Worm (Caenorhabditis elegans) whole organism, L4 larva: ENCODE data around the gene Y116A8A.2.

Experiments
- D1046.2 ChIP-seq: fragments of 200-800 bp; sonication (Bioruptor generic); IDR thresholded peaks from 2 replicates; pipeline ENCODE4 v1.3.6; 2022; ENCODE audit warnings: missing genetic modification characterization, missing compliant biosample characterization
- F26F4.8 ChIP-seq: fragments of 200-800 bp; sonication (Bioruptor generic); conservative IDR thresholded peaks from 2 replicates; pipeline ENCODE4 v1.3.6; 2022; ENCODE audit warnings: missing genetic modification characterization, missing compliant biosample characterization
- F49E8.2 ChIP-seq: sonication (generic microtip); optimal IDR thresholded peaks from 2 replicates; lab custom pipeline; 2016; ENCODE audit warnings: missing compliant biosample characterization, mild to moderate bottlenecking, missing genetic modification characterization, borderline replicate concordance
- T26A8.4 ChIP-seq: fragments of 200-800 bp; sonication (Bioruptor generic); IDR thresholded peaks from 2 replicates; pipeline ENCODE4 v1.3.6; 2022; ENCODE audit warnings: missing genetic modification characterization, missing compliant biosample characterization
- Y48G9A.11 ChIP-seq: fragments of 200-800 bp; sonication (Bioruptor generic); IDR thresholded peaks from 2 replicates; pipeline ENCODE4 v1.3.6; 2022; ENCODE audit warnings: missing genetic modification reagents, missing genetic modification characterization, missing compliant biosample characterization
- aha-1 ChIP-seq: fragments of 150-350 bp; peaks from one replicate; lab custom pipeline; 2014; ENCODE audit warnings: missing biosample characterization, missing genetic modification characterization
- aly-2 ChIP-seq: sonication (generic microtip); optimal IDR thresholded peaks from 2 replicates; lab custom pipeline; 2018; ENCODE audit warnings: missing biosample characterization, missing genetic modification characterization
- daf-19 ChIP-seq: fragments of 200-800 bp; sonication (Bioruptor generic); conservative IDR thresholded peaks from 2 replicates; pipeline ENCODE4 v1.3.6; 2022; ENCODE audit warnings: missing genetic modification characterization, missing compliant biosample characterization
- daf-8 ChIP-seq: fragments of 200-800 bp; sonication (Bioruptor generic); IDR thresholded peaks from 2 replicates; pipeline ENCODE4 v1.3.6; 2022; ENCODE audit warnings: missing genetic modification characterization, missing compliant biosample characterization
- dmd-6 ChIP-seq: fragments of 200-800 bp; sonication (Bioruptor generic); IDR thresholded peaks from 2 replicates; pipeline ENCODE4 v1.3.6; 2022; ENCODE audit warnings: missing genetic modification reagents, missing genetic modification characterization, missing compliant biosample characterization
- dmd-9 ChIP-seq: fragments of 200-800 bp; sonication (Bioruptor generic); IDR thresholded peaks from 2 replicates; pipeline ENCODE4 v1.3.6; 2022; ENCODE audit warnings: missing genetic modification reagents, missing genetic modification characterization, missing compliant biosample characterization
- egl-43 ChIP-seq: fragments of 200-800 bp; sonication (Bioruptor generic); IDR thresholded peaks from 2 replicates; pipeline ENCODE4 v1.3.6; 2022; ENCODE audit warnings: missing genetic modification reagents, missing genetic modification characterization, missing compliant biosample characterization
- fkh-10 ChIP-seq: fragments of 150-350 bp; optimal IDR thresholded peaks from 2 replicates; lab custom pipeline; 2014; ENCODE audit warnings: missing biosample characterization, missing genetic modification reagents, missing genetic modification characterization
- hif-1 ChIP-seq, 2 experiments: sonication (generic microtip); optimal IDR thresholded peaks; 2 replicates each; lab custom pipeline; 2016 to 2017; ENCODE audit warnings: missing compliant biosample characterization in 2 of 2, missing genetic modification characterization in 2 of 2, missing genetic modification reagents in 2 of 2, missing genotype in 2 of 2, mild to moderate bottlenecking in 1 of 2
- hlh-11 ChIP-seq: fragments of 200-800 bp; sonication (Bioruptor generic); optimal IDR thresholded peaks from 2 replicates; lab custom pipeline; 2018; ENCODE audit warnings: mild to moderate bottlenecking, missing genetic modification characterization, missing compliant biosample characterization
- hmg-1.1 ChIP-seq: fragments of 200-800 bp; sonication (Bioruptor generic); IDR thresholded peaks from 2 replicates; pipeline ENCODE4 v1.3.6; 2022; ENCODE audit warnings: missing genetic modification reagents, missing genetic modification characterization, missing compliant biosample characterization
- jun-1 ChIP-seq: fragments of 150-350 bp; optimal IDR thresholded peaks from 2 replicates; lab custom pipeline; 2014; ENCODE audit warnings: missing biosample characterization, missing genetic modification reagents, missing genetic modification characterization
- lim-7 ChIP-seq: fragments of 200-800 bp; sonication (Bioruptor generic); IDR thresholded peaks from 2 replicates; pipeline ENCODE4 v1.3.6; 2022; ENCODE audit warnings: missing genetic modification characterization, missing compliant biosample characterization
- lin-15B ChIP-seq: fragments of 150-350 bp; sonication (generic microtip); optimal IDR thresholded peaks from 3 replicates; lab custom pipeline; 2014; ENCODE audit warnings: missing biosample characterization, missing genetic modification characterization
- lin-29 ChIP-seq: fragments of 200-800 bp; sonication (Bioruptor generic); IDR thresholded peaks from 2 replicates; pipeline ENCODE4 v1.3.6; 2022; ENCODE audit warnings: missing genetic modification reagents, missing genetic modification characterization, missing compliant biosample characterization
- lin-38 ChIP-seq: fragments of 200-800 bp; sonication (Bioruptor generic); IDR thresholded peaks from 2 replicates; pipeline ENCODE4 v1.3.6; 2022; ENCODE audit warnings: missing genetic modification reagents, missing genetic modification characterization, missing compliant biosample characterization
- madf-5 ChIP-seq, 2 experiments: fragments of 200-800 bp; sonication (Bioruptor generic); IDR thresholded peaks; 2 replicates each; pipeline ENCODE4 v1.3.6; 2022; ENCODE audit warnings: missing compliant biosample characterization in 2 of 2, missing genetic modification characterization in 2 of 2
- mdt-29 ChIP-seq: fragments of 200-800 bp; sonication (Bioruptor generic); IDR thresholded peaks from 2 replicates; pipeline ENCODE4 v1.3.6; 2022; ENCODE audit warnings: missing genetic modification reagents, missing genetic modification characterization, missing compliant biosample characterization
- mes-2 ChIP-seq: sonication (generic microtip); optimal IDR thresholded peaks from 2 replicates; lab custom pipeline; 2016; ENCODE audit warnings: missing genotype, mild to moderate bottlenecking, missing genetic modification characterization, missing compliant biosample characterization; ENCODE audit not compliant: poor library complexity, severe bottlenecking
- nhr-10 ChIP-seq: fragments of 150-350 bp; optimal IDR thresholded peaks from 2 replicates; lab custom pipeline; 2014; ENCODE audit warnings: missing biosample characterization, missing genetic modification characterization
- nhr-102 ChIP-seq: sonication (generic microtip); optimal IDR thresholded peaks from 2 replicates; lab custom pipeline; 2016; ENCODE audit warnings: mild to moderate bottlenecking, missing genetic modification characterization, moderate library complexity, missing compliant biosample characterization
- rbr-2 ChIP-seq: sonication (generic microtip); optimal IDR thresholded peaks from 2 replicates; lab custom pipeline; 2016; ENCODE audit warnings: missing genotype, missing genetic modification characterization, missing compliant biosample characterization
- set-16 ChIP-seq: fragments of 200-800 bp; sonication (Bioruptor generic); IDR thresholded peaks from 2 replicates; pipeline ENCODE4 v1.3.6; 2022; ENCODE audit warnings: missing genetic modification reagents, missing genetic modification characterization, missing compliant biosample characterization
- snpc-1.2 ChIP-seq: fragments of 200-800 bp; sonication (Bioruptor generic); IDR thresholded peaks from 2 replicates; pipeline ENCODE4 v1.3.6; 2022; ENCODE audit warnings: missing genetic modification reagents, missing genetic modification characterization, missing compliant biosample characterization
- tag-97 ChIP-seq: fragments of 200-800 bp; sonication (Bioruptor generic); IDR thresholded peaks from 2 replicates; pipeline ENCODE4 v1.3.6; 2022; ENCODE audit warnings: missing genetic modification characterization, missing compliant biosample characterization
- tra-1 ChIP-seq: fragments of 200-800 bp; sonication (Bioruptor generic); IDR thresholded peaks from 2 replicates; pipeline ENCODE4 v1.3.6; 2022; ENCODE audit warnings: missing genetic modification reagents, missing genetic modification characterization, missing compliant biosample characterization
- unc-130 ChIP-seq: sonication (generic microtip); optimal IDR thresholded peaks from 2 replicates; lab custom pipeline; 2016; ENCODE audit warnings: missing genetic modification reagents, missing genetic modification characterization, missing compliant biosample characterization
- unc-62 ChIP-seq, 3 experiments: fragments of 150-350 bp in 1 of 3; sonication (generic microtip); optimal IDR thresholded peaks in 2 of 3; peaks in 1 of 3; 1 replicate in 1 of 3; 2 replicates in 2 of 3; lab custom pipeline; 2014 to 2017; ENCODE audit warnings: missing biosample characterization in 3 of 3, missing genetic modification characterization in 3 of 3, missing genetic modification reagents in 3 of 3, missing genotype in 1 of 3
- zfp-2 ChIP-seq: sonication (generic microtip); optimal IDR thresholded peaks from 2 replicates; lab custom pipeline; 2016; ENCODE audit warnings: mild to moderate bottlenecking, missing genetic modification characterization, missing compliant biosample characterization
- zip-11 ChIP-seq: fragments of 200-800 bp; sonication (Bioruptor generic); IDR thresholded peaks from 2 replicates; pipeline ENCODE4 v1.3.6; 2022; ENCODE audit warnings: missing genetic modification characterization, missing compliant biosample characterization
- zip-2 ChIP-seq: fragments of 150-350 bp; optimal IDR thresholded peaks from 2 replicates; lab custom pipeline; 2014; ENCODE audit warnings: missing biosample characterization, missing genetic modification characterization

Y116A8A.2 gene

DNA sequence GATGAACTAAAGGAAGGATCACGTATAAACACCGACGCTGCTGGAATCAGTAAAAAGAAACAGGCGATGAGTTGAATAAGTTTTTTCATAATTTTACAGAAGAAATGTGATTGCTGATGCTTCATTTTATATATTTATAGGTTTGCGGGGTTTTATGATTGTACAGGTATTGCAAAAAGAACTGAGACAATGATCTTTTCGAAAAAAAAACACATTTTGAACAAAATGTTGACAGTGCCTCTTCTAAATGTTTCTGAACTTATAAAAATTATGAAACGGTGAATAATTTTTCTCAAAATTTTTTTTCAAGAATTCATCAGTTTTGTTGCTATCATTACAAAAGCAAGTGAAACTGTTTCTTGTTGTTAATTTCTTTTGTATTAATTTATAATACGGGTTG is 7.4 kb downstream of the Y116A8A.2 start, which contains the start of gene clec-193:
TSS of gene clec-193 (minus strand) at position 101 of the 400 bp plus-strand sequence.
- no peak for TF ChIP-seq tag-97 (GFP tag; lab: Robert Waterston, UW)
- peak in 1 of 2 experiments; percentile 32 for TF ChIP-seq unc-62 (GFP tag; optimal IDR thresholded peaks at IDR 0.05 in 1 of 2; lab: Kevin White, UChicago)
- no peak for TF ChIP-seq unc-62 (tag; optimal IDR thresholded peaks at IDR 0.05; lab: Kevin White, UChicago)
- TF ChIP-seq, all 104 proteins: peak for 1

DNA sequence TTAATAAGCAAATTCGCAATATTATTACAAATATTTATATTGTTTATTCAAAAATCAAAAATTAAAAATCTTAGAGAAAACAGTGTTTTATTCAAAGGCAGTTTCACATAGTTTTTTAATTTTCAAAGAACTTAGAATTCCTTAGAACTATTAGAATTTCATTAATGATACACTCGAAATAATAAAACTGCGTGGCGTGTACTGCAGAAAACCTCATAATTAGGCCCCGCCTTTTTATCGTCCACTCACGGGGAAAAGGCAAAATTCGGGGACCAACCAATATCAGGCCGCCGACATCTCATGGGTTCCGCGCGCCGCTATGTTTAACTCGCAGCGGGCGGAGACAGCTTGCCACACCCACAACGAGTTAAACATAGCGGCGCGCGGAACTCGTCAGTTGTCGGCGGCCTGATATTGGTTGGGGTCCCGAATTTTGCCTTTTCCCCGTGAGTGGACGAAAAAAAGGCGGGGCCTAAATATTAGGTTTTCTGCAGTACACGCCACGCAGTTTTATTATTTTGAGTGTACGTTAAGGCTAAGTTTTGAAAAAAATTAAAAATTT is 16.4 kb downstream of the Y116A8A.2 start:
- peak; percentile 74 for TF ChIP-seq snpc-1.2

DNA sequence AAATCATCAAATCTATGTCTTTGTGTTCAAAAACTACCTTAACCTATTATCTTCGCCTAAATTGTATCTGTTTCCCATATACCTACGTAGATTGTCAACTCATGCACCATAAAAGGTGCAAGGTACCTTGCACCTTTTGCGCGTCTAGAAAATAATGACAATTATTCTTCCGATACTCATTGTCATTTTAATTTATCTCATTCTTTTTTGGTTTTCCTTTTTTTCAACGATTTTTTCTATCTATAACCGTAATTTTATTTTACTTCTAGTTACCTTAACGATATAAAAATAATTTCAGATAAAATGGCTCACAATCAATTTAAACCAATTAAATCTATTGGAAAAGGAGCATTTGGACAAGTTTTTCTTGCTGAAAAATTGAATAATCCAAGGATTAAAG is 26.7 kb downstream of the Y116A8A.2 start, which contains the start of gene Y43D4A.6:
TSS of gene Y43D4A.6 (plus strand) at position 301 of the 400 bp plus-strand sequence.
- no peak for TF ChIP-seq fkh-10 (GFP tag; lab: Kevin White, UChicago)
- TF ChIP-seq lin-15B (tag; lab: Kevin White, UChicago) = no peak
- TF ChIP-seq aly-2 = no peak
- no peak for TF ChIP-seq dmd-6 (GFP tag; lab: Robert Waterston, UW)
- TF ChIP-seq unc-62 (GFP tag; optimal IDR thresholded peaks at IDR 0.05 in 1 of 2; lab: Kevin White, UChicago) = peak in 1 of 2 experiments; percentile 63
- TF ChIP-seq unc-62 (tag; optimal IDR thresholded peaks at IDR 0.05; lab: Kevin White, UChicago) = no peak
- TF ChIP-seq daf-8 = no peak

DNA sequence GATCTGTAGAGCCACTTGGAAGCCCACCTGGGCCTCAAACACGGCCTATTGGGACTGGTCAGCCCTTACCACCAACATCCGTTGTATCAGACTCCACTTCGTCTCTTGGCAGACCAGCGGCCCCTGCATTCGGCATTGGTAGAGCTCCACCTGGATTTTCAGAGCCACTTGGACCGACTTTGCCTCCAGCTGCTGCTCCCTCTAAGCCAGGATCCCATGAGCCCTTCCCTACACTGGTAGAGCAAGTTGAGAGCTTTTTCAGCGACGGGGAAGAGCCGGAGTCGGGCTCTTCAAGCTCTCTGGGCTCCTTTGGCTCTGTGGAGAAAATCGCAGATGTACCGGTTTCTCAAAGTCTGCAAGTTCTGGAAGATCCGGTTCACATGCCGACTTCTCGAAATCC is 35.1 kb downstream of the Y116A8A.2 start:
- no peak for TF ChIP-seq Y48G9A.11 (GFP tag; lab: Robert Waterston, UW)
- peak; percentile 73; the same call in 1 of the 2 replicates for TF ChIP-seq set-16
- TF ChIP-seq tra-1 = peak; percentile 46; the same call in 1 of the 2 replicates

DNA sequence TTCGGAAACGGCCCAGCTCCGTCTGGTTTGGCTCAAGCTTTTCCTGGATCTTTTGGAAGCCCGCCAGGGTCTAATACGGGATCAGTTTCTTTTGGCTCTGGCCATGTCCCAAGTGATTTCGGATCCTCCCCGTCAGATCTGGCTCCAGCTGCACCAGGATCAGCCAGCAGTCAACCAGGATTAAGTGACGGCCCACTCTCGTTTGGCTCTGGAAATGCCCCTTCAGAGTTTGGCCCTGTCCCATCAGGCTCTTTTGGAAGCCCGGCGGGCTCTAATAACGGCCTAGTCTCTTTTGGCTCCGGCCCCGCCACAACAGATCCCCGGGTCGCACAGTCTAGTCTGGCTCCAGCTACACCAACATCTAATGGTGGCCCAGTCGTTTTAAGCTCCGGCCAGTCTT is 36.0 kb downstream of the Y116A8A.2 start:
- peak; percentile 72; the same call in 1 of the 2 replicates for TF ChIP-seq set-16
- peak; percentile 80 for TF ChIP-seq aha-1
- TF ChIP-seq F49E8.2 (tag; lab: Kevin White, UChicago) = no peak
- TF ChIP-seq, all 104 proteins: peak for 2

DNA sequence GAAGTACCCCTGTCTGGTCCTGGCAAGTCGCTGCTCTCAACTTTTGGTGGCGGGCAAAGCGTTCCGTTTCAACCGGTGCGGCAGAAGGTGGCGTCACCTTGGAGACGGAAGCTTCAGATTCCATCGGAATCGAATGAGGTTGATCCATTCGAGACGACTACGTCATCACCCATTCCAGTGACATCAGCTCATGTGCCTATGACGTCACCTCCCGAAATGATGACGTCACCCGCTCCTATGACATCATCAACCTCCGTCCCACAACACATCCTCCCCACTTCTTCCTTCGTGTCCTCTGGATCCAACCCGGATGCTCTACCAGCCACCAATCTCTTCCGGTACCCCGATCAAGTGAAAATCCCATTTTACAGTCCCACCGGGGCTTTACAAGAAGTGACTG is 36.8 kb downstream of the Y116A8A.2 start:
- TF ChIP-seq nhr-10 (tag; lab: Kevin White, UChicago) (no peak), set-16 (peak; percentile 40; the same call in 1 of the 2 replicates)

DNA sequence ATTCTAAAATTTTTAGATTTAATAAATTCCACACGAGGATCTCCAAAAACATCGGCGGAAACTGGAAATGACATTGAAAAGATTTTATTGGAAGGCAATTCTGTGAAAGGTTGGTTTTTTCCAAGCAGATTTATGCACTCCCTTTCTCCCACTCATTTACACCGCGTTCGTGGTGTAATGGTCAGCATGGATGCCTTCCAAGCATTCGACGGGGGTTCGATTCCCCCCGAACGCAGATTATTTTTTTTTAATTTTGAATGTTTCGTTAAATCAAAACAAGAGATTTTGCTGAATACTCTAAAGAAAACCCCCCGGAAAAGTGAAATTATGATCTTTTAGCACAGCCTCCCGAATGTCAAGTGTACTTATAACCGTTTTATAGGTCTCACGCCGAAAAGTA is 37.8 kb downstream of the Y116A8A.2 start:
- TF ChIP-seq unc-130 (GFP tag; lab: Kevin White, UChicago) (peak; percentile 62), madf-5 (GFP tag; IDR thresholded peaks at IDR 0.05; lab: Robert Waterston, UW) (peak in 1 of 2 experiments; percentile 87; a peak in 1 of 4 replicates), dmd-9 (GFP tag; lab: Robert Waterston, UW) (no peak), zip-2 (no peak), hif-1 (tag; optimal IDR thresholded peaks at IDR 0.05; lab: Kevin White, UChicago) (peak in 1 of 2 experiments; percentile 44), lin-38 (GFP tag; lab: Robert Waterston, UW) (peak; percentile 76), zip-11 (GFP tag; lab: Robert Waterston, UW) (peak; percentile 74; the same call in 1 of the 2 replicates), snpc-1.2 (peak; percentile 98), hlh-11 (tag; lab: Kevin White, UChicago) (no peak), F26F4.8 (GFP tag; lab: Robert Waterston, UW) (peak; percentile 79; the same call in 1 of the 2 replicates), zfp-2 (tag; lab: Kevin White, UChicago) (peak; percentile 21), lim-7 (GFP tag; lab: Robert Waterston, UW) (peak; percentile 92), Y48G9A.11 (GFP tag; lab: Robert Waterston, UW) (0 out of 2 replicates have a peak, but pooled peaks have one; percentile 24), aly-2 (no peak), F49E8.2 (tag; lab: Kevin White, UChicago) (peak; percentile 51), jun-1 (tag; lab: Kevin White, UChicago) (no peak), D1046.2 (GFP tag; lab: Robert Waterston, UW) (peak; percentile 78), rbr-2 (tag; lab: Kevin White, UChicago) (peak; percentile 45), daf-19 (GFP tag; lab: Robert Waterston, UW) (peak; percentile 70; the same call in 1 of the 2 replicates), mdt-29 (GFP tag; lab: Robert Waterston, UW) (peak; percentile 79), mes-2 (tag; lab: Kevin White, UChicago) (peak; percentile 78), set-16 (no peak), nhr-102 (peak; percentile 47), hmg-1.1 (GFP tag; lab: Robert Waterston, UW) (peak; percentile 78), T26A8.4 (GFP tag; lab: Robert Waterston, UW) (peak; percentile 60; the same call in 1 of the 2 replicates), egl-43 (GFP tag; lab: Robert Waterston, UW) (peak; percentile 91), lin-29 (GFP tag; lab: Robert Waterston, UW) (0 out of 2 replicates have a peak, but pooled peaks have one; percentile 16)
